Fruit fly (Drosophila melanogaster): Measurements from ENCODE around the gene Ranbp21.
A peak's percentile ranks its signal among the peaks of the same experiment; 100 is the strongest.

Ranbp21 gene

DNA sequence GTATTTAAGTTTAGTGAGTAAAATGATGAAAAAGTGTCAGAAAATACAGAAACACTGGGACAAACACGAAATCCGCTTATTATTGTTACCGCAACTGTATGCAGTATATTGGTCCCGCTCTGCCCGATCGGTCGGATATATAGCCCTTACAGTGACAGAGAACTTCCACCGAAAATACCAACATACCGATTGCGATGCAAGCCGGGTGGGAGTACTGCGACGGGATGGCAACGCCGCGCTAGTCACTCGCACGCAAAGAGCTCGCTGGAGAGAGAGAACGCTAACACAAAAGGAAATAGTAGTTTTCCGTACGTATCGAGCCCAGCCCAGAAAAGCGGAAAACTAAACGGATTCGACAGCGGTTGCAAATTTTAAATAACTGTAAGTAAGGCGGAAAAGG lies 44.8 kb upstream of the Ranbp21 start, which contains the start of gene Cdc42 (continued):
- TF ChIP-seq CG2678 (tag; optimal IDR thresholded peaks at IDR 0.05): no peak
- no peak for TF ChIP-seq bowl (GFP tag; IDR thresholded peaks at IDR 0.05)
- TF ChIP-seq CG15479 (GFP tag; optimal IDR thresholded peaks at IDR 0.05): no peak
- TF ChIP-seq maf-S (GFP tag; optimal IDR thresholded peaks at IDR 0.05): no peak
- TF ChIP-seq mld (GFP tag; IDR thresholded peaks at IDR 0.05; ENCODE audit: partially characterized antibody): no peak
- no peak for TF ChIP-seq CG7928 (GFP tag; optimal IDR thresholded peaks at IDR 0.05)
- no peak for TF ChIP-seq ken (GFP tag; IDR thresholded peaks at IDR 0.05)
- no peak for TF ChIP-seq fd96Cb (tag; optimal IDR thresholded peaks at IDR 0.05)
- no peak for TF ChIP-seq wor (GFP tag; IDR thresholded peaks at IDR 0.05)
- TF ChIP-seq ranshi (GFP tag; IDR thresholded peaks at IDR 0.05): no peak
- TF ChIP-seq Deaf1 (tag; optimal IDR thresholded peaks at IDR 0.05): no peak
- 0 out of 3 replicates have a peak, but pooled peaks have one; percentile 34 for TF ChIP-seq sr (GFP tag; IDR thresholded peaks at IDR 0.05)
- no peak for TF ChIP-seq Fer3 (tag; optimal IDR thresholded peaks at IDR 0.05)
- no peak for TF ChIP-seq tap (tag; optimal IDR thresholded peaks at IDR 0.05)
- no peak for TF ChIP-seq CG8359 (GFP tag; optimal IDR thresholded peaks at IDR 0.05; ENCODE audit: borderline replicate concordance)
- no peak for TF ChIP-seq CG31441 (GFP tag; IDR thresholded peaks at IDR 0.05)
- TF ChIP-seq vvl (GFP tag; IDR thresholded peaks at IDR 0.05): no peak
- no peak for TF ChIP-seq gce (GFP tag; IDR thresholded peaks at IDR 0.05)
- no peak for TF ChIP-seq CG3726 (GFP tag; IDR thresholded peaks at IDR 0.05)
- TF ChIP-seq HLHmδ (GFP tag; optimal IDR thresholded peaks at IDR 0.05): peak; percentile 17
- TF ChIP-seq CG4820 (GFP tag; optimal IDR thresholded peaks at IDR 0.05): no peak
- no peak for TF ChIP-seq Max (GFP tag; optimal IDR thresholded peaks at IDR 0.05)
- TF ChIP-seq hth (optimal IDR thresholded peaks at IDR 0.05): no peak
- TF ChIP-seq B-H2 (GFP tag; optimal IDR thresholded peaks at IDR 0.05): no peak
- TF ChIP-seq Xrp1 (GFP tag; IDR thresholded peaks at IDR 0.05): no peak
- TF ChIP-seq CG11247 (GFP tag; IDR thresholded peaks at IDR 0.05): no peak
- TF ChIP-seq CG13624 (GFP tag; optimal IDR thresholded peaks at IDR 0.05): no peak
- no peak for TF ChIP-seq Ada2b (GFP tag; IDR thresholded peaks at IDR 0.05)
- TF ChIP-seq klu (GFP tag; IDR thresholded peaks at IDR 0.05): no peak
- TF ChIP-seq Lpt (GFP tag; optimal IDR thresholded peaks at IDR 0.05): no peak
- TF ChIP-seq CG17829 (tag; optimal IDR thresholded peaks at IDR 0.05): no peak
- TF ChIP-seq dmrt11E (tag; optimal IDR thresholded peaks at IDR 0.05): no peak
- no peak for TF ChIP-seq ara (GFP tag; IDR thresholded peaks at IDR 0.05)
- no peak for TF ChIP-seq CG16815 (GFP tag; optimal IDR thresholded peaks at IDR 0.05)
- no peak for TF ChIP-seq HLH54F (GFP tag; optimal IDR thresholded peaks at IDR 0.05)
- no peak for TF ChIP-seq CG32767 (GFP tag; IDR thresholded peaks at IDR 0.05)
- peak; percentile 45 for TF ChIP-seq amos (GFP tag; IDR thresholded peaks at IDR 0.05; ENCODE audit: partially characterized antibody)
- no peak for TF ChIP-seq Oaz (GFP tag; IDR thresholded peaks at IDR 0.05)
- no peak for TF ChIP-seq CG14667 (GFP tag; IDR thresholded peaks at IDR 0.05)
- no peak for TF ChIP-seq D (optimal IDR thresholded peaks at IDR 0.05)
- TF ChIP-seq D (GFP tag; optimal IDR thresholded peaks at IDR 0.05): no peak
- peak; percentile 4 for TF ChIP-seq Myb (GFP tag; optimal IDR thresholded peaks at IDR 0.05)
- no peak for TF ChIP-seq insv (GFP tag; optimal IDR thresholded peaks at IDR 0.05)
- peak; percentile 71 for TF ChIP-seq Sry-δ (GFP tag; optimal IDR thresholded peaks at IDR 0.05)
- TF ChIP-seq CG10321 (GFP tag; IDR thresholded peaks at IDR 0.05): peak; percentile 46; the same call in 1 of the 2 replicates
- no peak for TF ChIP-seq btn (GFP tag; optimal IDR thresholded peaks at IDR 0.05)
- no peak for TF ChIP-seq Sry-β (GFP tag; optimal IDR thresholded peaks at IDR 0.05)
- no peak for TF ChIP-seq CG31224 (GFP tag; IDR thresholded peaks at IDR 0.05)
- no peak for TF ChIP-seq Sin3A (optimal IDR thresholded peaks at IDR 0.05)
- peak; percentile 51 for TF ChIP-seq MBD-R2 (GFP tag; IDR thresholded peaks at IDR 0.05)
- no peak for TF ChIP-seq CG12071 (GFP tag; optimal IDR thresholded peaks at IDR 0.05)
- TF ChIP-seq Rfx (GFP tag; IDR thresholded peaks at IDR 0.05): peak; percentile 43; the same call in 1 of the 2 replicates
- TF ChIP-seq Hey (tag; optimal IDR thresholded peaks at IDR 0.05): no peak
- TF ChIP-seq toy (GFP tag; IDR thresholded peaks at IDR 0.05): no peak

Measured in whole organism, embryonic.